Fruit fly (Drosophila melanogaster): Measurements from ENCODE around the gene Ugt36E1.

- TF ChIP-seq psq (optimal IDR thresholded peaks at IDR 0.05), result no peak
- TF ChIP-seq Sin3A (optimal IDR thresholded peaks at IDR 0.05), result no peak
- no peak for TF ChIP-seq ttk (optimal IDR thresholded peaks at IDR 0.05)
- no peak for TF ChIP-seq h (optimal IDR thresholded peaks at IDR 0.05)
These were observed 33.8 kb upstream of the Ugt36E1 start, which contains the start of gene ham for dm6 chr2L:18792806-18793205.
